Fruit fly (Drosophila melanogaster) whole organism, larva: ENCODE data around the gene CG13245.

Experiments
- noc ChIP-seq: fragments of 200-800 bp; sonication (Bioruptor generic); optimal IDR thresholded peaks from 3 replicates; lab custom pipeline; 2019; ENCODE audit warnings: missing biosample characterization, mild to moderate bottlenecking, missing genetic modification characterization, moderate library complexity

CG13245 gene

dm6 chr2L:16004025-16004424 lies at the start of gene CG13245, which contains the start of gene CG43816:
Gene CG13245 (plus strand): TSS chr2L:16004325.
Gene CG43816 (plus strand): TSS chr2L:16004325.
- no peak for TF ChIP-seq noc (tag; lab: Kevin White, UChicago)

- TF ChIP-seq noc (tag; lab: Kevin White, UChicago), result no peak
Measured at dm6 chr2L:15957558-15957957, 46.6 kb upstream of the CG13245 start, which contains the start of gene CG18063. Gene CG18063 (plus strand): TSS chr2L:15957858.

- TF ChIP-seq noc (tag; lab: Kevin White, UChicago), result no peak
Measured at dm6 chr2L:15962335-15962734, 41.8 kb upstream of the CG13245 start, which contains the start of gene beat-Ib. Gene beat-Ib (minus strand): TSS chr2L:15962435.

- no peak for TF ChIP-seq noc (tag; lab: Kevin White, UChicago)
Measured at dm6 chr2L:15979186-15979585, 24.9 kb upstream of the CG13245 start, which contains the start of gene CG10839. Gene CG10839 (plus strand): TSS chr2L:15979486.

dm6 chr2L:16000199-16000598 lies 3.9 kb upstream of the CG13245 start, which contains the start of gene beat-Ic:
Gene beat-Ic (plus strand): TSS chr2L:16000291.
- TF ChIP-seq noc (tag; lab: Kevin White, UChicago), result no peak

dm6 chr2L:16003541-16003940 lies 584 bp upstream of the CG13245 start, which contains the start of gene CG34167:
Gene CG34167 (minus strand): TSS chr2L:16003641.
- no peak for TF ChIP-seq noc (tag; lab: Kevin White, UChicago)

dm6 chr2L:16006179-16006578 lies 2.1 kb downstream of the CG13245 start, which contains the start of gene CG31820:
Gene CG31820 (minus strand): TSS chr2L:16006279.
- TF ChIP-seq noc (tag; lab: Kevin White, UChicago), result no peak

- TF ChIP-seq noc (tag; lab: Kevin White, UChicago), result no peak
Measured at dm6 chr2L:16026693-16027092, 22.6 kb downstream of the CG13245 start.

- TF ChIP-seq noc (tag; lab: Kevin White, UChicago), result no peak
Measured at dm6 chr2L:16040255-16040654, 36.1 kb downstream of the CG13245 start.

- TF ChIP-seq noc (tag; lab: Kevin White, UChicago), result no peak
Measured at dm6 chr2L:16041727-16042126, 37.6 kb downstream of the CG13245 start, which contains the start of the genes BicC and CG45084. Gene BicC (plus strand): TSS chr2L:16042047. Gene CG45084 (plus strand): TSS chr2L:16042047.

dm6 chr2L:16042385-16043071 lies 38.4 kb downstream of the CG13245 start:
- no peak for TF ChIP-seq noc (tag; lab: Kevin White, UChicago)

dm6 chr2L:16049647-16050046 lies 45.5 kb downstream of the CG13245 start, which contains the start of gene beat-Ia:
Gene beat-Ia (plus strand): TSS chr2L:16049965.
- TF ChIP-seq noc (tag; lab: Kevin White, UChicago), result no peak
